Fruit fly (Drosophila melanogaster) whole organism, embryonic: ENCODE results near the gene CG14220.

Experiments
- Atf3 ChIP-seq: fragments of 200-800 bp; sonication (Bioruptor generic); optimal IDR thresholded peaks from 3 replicates; lab custom pipeline; 2016; ENCODE audit warnings: missing biosample characterization, missing genetic modification characterization
- Atf6 ChIP-seq: fragments of 200-800 bp; sonication (Bioruptor generic); IDR thresholded peaks from 2 replicates; pipeline ENCODE4 v1.3.6; 2022; ENCODE audit warnings: missing biosample characterization, missing genetic modification characterization
- Awh ChIP-seq: fragments of 200-800 bp; sonication (Bioruptor generic); IDR thresholded peaks from 2 replicates; pipeline ENCODE4, ENCODE4 v1.3.6; 2022; ENCODE audit warnings: missing biosample characterization, missing genetic modification characterization
- CG11093 ChIP-seq: fragments of 200-800 bp; sonication (Bioruptor generic); IDR thresholded peaks from 3 replicates; pipeline ENCODE4 v1.3.6; 2022; ENCODE audit warnings: missing biosample characterization, missing genetic modification characterization
- CG11560 ChIP-seq: fragments of 200-800 bp; sonication (Bioruptor generic); IDR thresholded peaks from 3 replicates; pipeline ENCODE4 v1.3.6; 2022; ENCODE audit warnings: missing biosample characterization, missing genetic modification characterization
- CG11695 ChIP-seq: fragments of 200-800 bp; sonication (Bioruptor generic); IDR thresholded peaks from 3 replicates; pipeline ENCODE4 v1.3.6; 2022; ENCODE audit warnings: missing biosample characterization, missing genetic modification characterization
- CG12104 ChIP-seq: fragments of 200-800 bp; sonication (Bioruptor generic); optimal IDR thresholded peaks from 3 replicates; lab custom pipeline; 2016; ENCODE audit warnings: missing biosample characterization, missing genetic modification characterization
- CG12219 ChIP-seq: fragments of 200-800 bp; sonication (Bioruptor generic); optimal IDR thresholded peaks from 3 replicates; lab custom pipeline; 2018; ENCODE audit warnings: missing biosample characterization, mild to moderate bottlenecking, missing genetic modification characterization
- CG13424 ChIP-seq: fragments of 200-800 bp; sonication (Bioruptor generic); optimal IDR thresholded peaks from 2 replicates; lab custom pipeline; 2019; ENCODE audit warnings: missing biosample characterization, mild to moderate bottlenecking, missing genetic modification characterization, moderate library complexity
- CG18476 ChIP-seq: fragments of 200-800 bp; sonication (Bioruptor generic); optimal IDR thresholded peaks from 2 replicates; lab custom pipeline; 2016; ENCODE audit warnings: missing biosample characterization, mild to moderate bottlenecking, missing genetic modification characterization
- CG2116 ChIP-seq: fragments of 200-800 bp; sonication (Bioruptor generic); optimal IDR thresholded peaks from 3 replicates; lab custom pipeline; 2018; ENCODE audit warnings: missing biosample characterization, mild to moderate bottlenecking, missing genetic modification characterization
- CG2889 ChIP-seq: fragments of 200-800 bp; sonication (Bioruptor generic); IDR thresholded peaks from 3 replicates; pipeline ENCODE4 v1.3.6; 2022; ENCODE audit warnings: missing biosample characterization, missing genetic modification characterization
- CG30431 ChIP-seq: fragments of 200-800 bp; sonication (Bioruptor generic); optimal IDR thresholded peaks from 2 replicates; lab custom pipeline; 2017; ENCODE audit warnings: missing biosample characterization, missing genetic modification characterization
- CG33213 ChIP-seq: fragments of 200-800 bp; sonication (Bioruptor generic); optimal IDR thresholded peaks from 3 replicates; lab custom pipeline; 2016; ENCODE audit warnings: missing biosample characterization, missing genetic modification characterization
- CG34422 ChIP-seq: fragments of 200-800 bp; sonication (Bioruptor generic); IDR thresholded peaks from 3 replicates; pipeline ENCODE4 v1.3.6; 2022; ENCODE audit warnings: missing biosample characterization, missing genetic modification characterization
- CG6254 ChIP-seq: fragments of 200-800 bp; sonication (Bioruptor generic); optimal IDR thresholded peaks from 3 replicates; lab custom pipeline; 2017; ENCODE audit warnings: mild to moderate bottlenecking, missing biosample characterization, missing genetic modification reagents, missing genetic modification characterization
- CG7839 ChIP-seq: fragments of 200-800 bp; sonication (Bioruptor generic); optimal IDR thresholded peaks from 3 replicates; lab custom pipeline; 2018; ENCODE audit warnings: missing biosample characterization, mild to moderate bottlenecking, missing genetic modification characterization, moderate library complexity
- CG8478 ChIP-seq: fragments of >200 bp; optimal IDR thresholded peaks from 2 replicates; lab custom pipeline; 2018
- Chrac-16 ChIP-seq: fragments of 200-800 bp; sonication (Bioruptor generic); optimal IDR thresholded peaks from 3 replicates; lab custom pipeline; 2016; ENCODE audit warnings: missing biosample characterization, missing genetic modification characterization
- Dbx ChIP-seq: fragments of 200-800 bp; sonication (Bioruptor generic); IDR thresholded peaks from 3 replicates; pipeline ENCODE4 v1.3.6; 2022; ENCODE audit warnings: missing biosample characterization, missing genetic modification characterization
- Deaf1 ChIP-seq: fragments of 200-800 bp; optimal IDR thresholded peaks from 3 replicates; lab custom pipeline; 2019; ENCODE audit warnings: missing biosample characterization, mild to moderate bottlenecking, missing genetic modification characterization, moderate library complexity
- Dip2 ChIP-seq: fragments of 200-800 bp; sonication (Bioruptor generic); IDR thresholded peaks from 2 replicates; pipeline ENCODE4 v1.3.6; 2022; ENCODE audit warnings: missing biosample characterization, missing genetic modification characterization
- Doc3 ChIP-seq: fragments of 200-800 bp; sonication (Bioruptor generic); IDR thresholded peaks from 3 replicates; pipeline ENCODE4 v1.3.6; 2022; ENCODE audit warnings: missing biosample characterization, missing genetic modification characterization; ENCODE audit not compliant: partially characterized antibody
- Eip74EF ChIP-seq, 2 experiments: fragments of 200-800 bp in 1 of 2; fragments of >200 bp in 1 of 2; sonication (Bioruptor generic) in 1 of 2; optimal IDR thresholded peaks; 2 replicates each; lab custom pipeline; 2017 to 2019; ENCODE audit warnings: missing biosample characterization in 2 of 2, missing genetic modification characterization in 2 of 2, mild to moderate bottlenecking in 1 of 2, moderate library complexity in 1 of 2
- Ets65A ChIP-seq: fragments of 200-800 bp; sonication (Bioruptor generic); peaks from one replicate; lab custom pipeline; 2016; ENCODE audit warnings: missing biosample characterization, missing genetic modification characterization
- Hr51 ChIP-seq, 2 experiments: fragments of 200-800 bp; sonication (Bioruptor generic); optimal IDR thresholded peaks; 2 replicates in 1 of 2; 3 replicates in 1 of 2; lab custom pipeline; 2016 to 2018; ENCODE audit warnings: missing biosample characterization in 2 of 2, missing genetic modification characterization in 2 of 2, mild to moderate bottlenecking in 1 of 2, moderate library complexity in 1 of 2
- Trl ChIP-seq, 3 experiments: fragments of >200 bp in 2 of 3; fragments of 200-800 bp in 1 of 3; sonication (Bioruptor generic) in 1 of 3; optimal IDR thresholded peaks; 2 replicates in 1 of 3; 3 replicates in 2 of 3; lab custom pipeline; 2016 to 2017; ENCODE audit warnings: missing biosample characterization in 1 of 3, missing genetic modification characterization in 1 of 3
- Usf ChIP-seq: fragments of 200-800 bp; sonication (Bioruptor generic); optimal IDR thresholded peaks from 2 replicates; lab custom pipeline; 2017; ENCODE audit warnings: missing genotype, missing biosample characterization, missing genetic modification characterization
- bab2 ChIP-seq: fragments of 200-800 bp; sonication (Bioruptor generic); optimal IDR thresholded peaks from 2 replicates; lab custom pipeline; 2016; ENCODE audit warnings: missing biosample characterization, missing genetic modification characterization
- bigmax ChIP-seq: fragments of 200-800 bp; sonication (Bioruptor generic); optimal IDR thresholded peaks from 2 replicates; lab custom pipeline; 2018; ENCODE audit warnings: missing biosample characterization, mild to moderate bottlenecking, missing genetic modification characterization
- bsh ChIP-seq, 2 experiments: fragments of 200-800 bp; sonication (Bioruptor generic); optimal IDR thresholded peaks; 2 replicates each; lab custom pipeline; 2017 to 2018; ENCODE audit warnings: mild to moderate bottlenecking in 2 of 2, missing biosample characterization in 2 of 2, missing genetic modification characterization in 2 of 2, moderate library complexity in 1 of 2
- chinmo ChIP-seq: fragments of 200-800 bp; sonication (Bioruptor generic); IDR thresholded peaks from 4 replicates; pipeline ENCODE4 v1.3.6; 2022; ENCODE audit warnings: missing biosample characterization, missing genetic modification characterization; ENCODE audit not compliant: partially characterized antibody
- ci ChIP-seq: fragments of 200-800 bp; sonication (Bioruptor generic); IDR thresholded peaks from 3 replicates; pipeline ENCODE4 v1.3.6; 2022; ENCODE audit warnings: missing biosample characterization, missing genetic modification characterization
- dati ChIP-seq: fragments of 200-800 bp; sonication (Bioruptor generic); IDR thresholded peaks from 2 replicates; pipeline ENCODE4 v1.3.6; 2022; ENCODE audit warnings: missing biosample characterization, missing genetic modification characterization
- fd102C ChIP-seq: fragments of 200-800 bp; sonication (Bioruptor generic); optimal IDR thresholded peaks from 2 replicates; lab custom pipeline; 2018; ENCODE audit warnings: missing biosample characterization, mild to moderate bottlenecking, missing genetic modification characterization, moderate library complexity
- gfzf ChIP-seq: fragments of 200-800 bp; sonication (Bioruptor generic); optimal IDR thresholded peaks from 2 replicates; lab custom pipeline; 2016; ENCODE audit warnings: missing biosample characterization, mild to moderate bottlenecking, missing genetic modification characterization, moderate library complexity
- grau ChIP-seq: fragments of 200-800 bp; optimal IDR thresholded peaks from 3 replicates; lab custom pipeline; 2019; ENCODE audit warnings: missing biosample characterization, mild to moderate bottlenecking, missing genetic modification characterization, moderate library complexity
- jigr1 ChIP-seq: fragments of 200-800 bp; sonication (Bioruptor generic); IDR thresholded peaks from 3 replicates; pipeline ENCODE4 v1.3.6; 2022; ENCODE audit warnings: missing biosample characterization, missing genetic modification characterization
- jing ChIP-seq: fragments of 200-800 bp; sonication (Bioruptor generic); optimal IDR thresholded peaks from 2 replicates; lab custom pipeline; 2018; ENCODE audit warnings: missing biosample characterization, mild to moderate bottlenecking, missing genetic modification characterization
- kah ChIP-seq: fragments of 200-800 bp; sonication (Bioruptor generic); optimal IDR thresholded peaks from 2 replicates; lab custom pipeline; 2018; ENCODE audit warnings: missing biosample characterization, mild to moderate bottlenecking, missing genetic modification characterization
- lilli ChIP-seq: fragments of 200-800 bp; sonication (Bioruptor generic); optimal IDR thresholded peaks from 3 replicates; lab custom pipeline; 2016; ENCODE audit warnings: missing biosample characterization, missing genetic modification characterization
- oc ChIP-seq: fragments of 200-800 bp; sonication (Bioruptor generic); optimal IDR thresholded peaks from 2 replicates; lab custom pipeline; 2018; ENCODE audit warnings: missing biosample characterization, mild to moderate bottlenecking, missing genetic modification characterization, moderate library complexity
- pfk ChIP-seq: fragments of 200-800 bp; sonication (Bioruptor generic); optimal IDR thresholded peaks from 2 replicates; lab custom pipeline; 2018; ENCODE audit warnings: missing biosample characterization, mild to moderate bottlenecking, missing genetic modification characterization, moderate library complexity
- pita ChIP-seq: fragments of 200-800 bp; sonication (Bioruptor generic); optimal IDR thresholded peaks from 2 replicates; lab custom pipeline; 2017; ENCODE audit warnings: missing biosample characterization, mild to moderate bottlenecking, missing genetic modification characterization
- pros ChIP-seq: fragments of 200-800 bp; sonication (Bioruptor generic); optimal IDR thresholded peaks from 3 replicates; lab custom pipeline; 2019; ENCODE audit warnings: missing biosample characterization, mild to moderate bottlenecking, missing genetic modification characterization, moderate library complexity
- sima ChIP-seq: fragments of 200-800 bp; sonication (Bioruptor generic); optimal IDR thresholded peaks from 2 replicates; lab custom pipeline; 2016; ENCODE audit warnings: missing biosample characterization, missing genetic modification characterization
- sr ChIP-seq: fragments of 200-800 bp; sonication (Bioruptor generic); IDR thresholded peaks from 3 replicates; pipeline ENCODE4 v1.3.6; 2022; ENCODE audit warnings: missing biosample characterization, missing genetic modification characterization
- trem ChIP-seq: fragments of 200-800 bp; optimal IDR thresholded peaks from 3 replicates; lab custom pipeline; 2019; ENCODE audit warnings: missing biosample characterization, mild to moderate bottlenecking, missing genetic modification characterization, moderate library complexity
- twi ChIP-seq: fragments of 200-800 bp; optimal IDR thresholded peaks from 2 replicates; lab custom pipeline; 2019; ENCODE audit warnings: missing biosample characterization, mild to moderate bottlenecking, missing genetic modification characterization, moderate library complexity
- unpg ChIP-seq: fragments of 200-800 bp; sonication (Bioruptor generic); optimal IDR thresholded peaks from 3 replicates; lab custom pipeline; 2018; ENCODE audit warnings: missing biosample characterization, mild to moderate bottlenecking, missing genetic modification characterization, moderate library complexity
- z ChIP-seq: fragments of 200-800 bp; sonication (Bioruptor generic); IDR thresholded peaks from 3 replicates; pipeline ENCODE4 v1.3.6; 2022; ENCODE audit warnings: missing biosample characterization, missing genetic modification characterization

The CG14220 gene

dm6 chrX:19638328-19638940 is 36.8 kb upstream of the CG14220 start, which contains the start of gene Rcd-1 (continued):
- no peak for TF ChIP-seq lilli (GFP tag; lab: Kevin White, UChicago)
- no peak; the same call in 3 of the 4 replicates for TF ChIP-seq chinmo (GFP tag; lab: Robert Waterston, UW)
- no peak for TF ChIP-seq Deaf1 (tag; lab: Kevin White, UChicago)
- no peak for TF ChIP-seq bsh (GFP tag; optimal IDR thresholded peaks at IDR 0.05; lab: Kevin White, UChicago)
- peak; percentile 7; the same call in 1 of the 3 replicates for TF ChIP-seq Dbx (GFP tag; lab: Robert Waterston, UW)
- no peak for TF ChIP-seq CG34422 (GFP tag; lab: Robert Waterston, UW)
- no peak for TF ChIP-seq grau (tag; lab: Kevin White, UChicago)
- no peak for TF ChIP-seq twi (tag; lab: Kevin White, UChicago)
- TF ChIP-seq fd102C (GFP tag; lab: Kevin White, UChicago): no peak
- TF ChIP-seq pita (GFP tag; lab: Kevin White, UChicago): peak; percentile 79
- no peak for TF ChIP-seq CG8478 (lab: Kevin White, UChicago)
- no peak for TF ChIP-seq Doc3 (GFP tag; lab: Robert Waterston, UW)
- no peak for TF ChIP-seq CG6254 (GFP tag; lab: Kevin White, UChicago)
- no peak for TF ChIP-seq sr (GFP tag; lab: Robert Waterston, UW)
- TF ChIP-seq kah (GFP tag; lab: Kevin White, UChicago): no peak
- TF ChIP-seq CG11093: no peak
- TF ChIP-seq trem (tag; lab: Kevin White, UChicago): no peak
- TF ChIP-seq CG13424: no peak
- TF ChIP-seq CG11560 (tag; lab: Robert Waterston, UW): no peak
- TF ChIP-seq sima: no peak
- TF ChIP-seq Usf (GFP tag; lab: Kevin White, UChicago): no peak
- no peak for TF ChIP-seq CG2889 (GFP tag; lab: Robert Waterston, UW)
- no peak for TF ChIP-seq Atf6
- no peak for TF ChIP-seq Dip2 (GFP tag; lab: Robert Waterston, UW)
- TF ChIP-seq Atf3 (GFP tag; lab: Kevin White, UChicago): no peak
- no peak for TF ChIP-seq Eip74EF (GFP tag; optimal IDR thresholded peaks at IDR 0.05; lab: Kevin White, UChicago)
- TF ChIP-seq Trl (optimal IDR thresholded peaks at IDR 0.05; lab: Kevin White, UChicago): no peak
- TF ChIP-seq Trl (GFP tag; optimal IDR thresholded peaks at IDR 0.05; lab: Kevin White, UChicago): no peak
- peak; percentile 97 for TF ChIP-seq gfzf (GFP tag; lab: Kevin White, UChicago)
- no peak for TF ChIP-seq CG11695 (GFP tag; lab: Robert Waterston, UW)
- no peak for TF ChIP-seq CG12104 (GFP tag; lab: Kevin White, UChicago)
- TF ChIP-seq jing (GFP tag; lab: Kevin White, UChicago): no peak
- no peak for TF ChIP-seq Ets65A (GFP tag; lab: Kevin White, UChicago)
- TF ChIP-seq Hr51 (GFP tag; optimal IDR thresholded peaks at IDR 0.05; lab: Kevin White, UChicago): no peak
- TF ChIP-seq CG12219 (GFP tag; lab: Kevin White, UChicago): no peak
- no peak for TF ChIP-seq CG30431 (GFP tag; lab: Kevin White, UChicago)
- TF ChIP-seq bab2 (GFP tag; lab: Kevin White, UChicago): no peak
- TF ChIP-seq z: no peak
- TF ChIP-seq CG18476 (GFP tag; lab: Kevin White, UChicago): no peak
- peak; percentile 24 for TF ChIP-seq CG33213 (GFP tag; lab: Kevin White, UChicago)
- TF ChIP-seq CG7839 (tag; lab: Kevin White, UChicago): no peak
- no peak for TF ChIP-seq dati (GFP tag; lab: Robert Waterston, UW)
- no peak for TF ChIP-seq Awh (GFP tag; lab: Robert Waterston, UW)
- peak; percentile 38 for TF ChIP-seq bigmax
- TF ChIP-seq oc (tag; lab: Kevin White, UChicago): no peak
- no peak for TF ChIP-seq Chrac-16 (GFP tag; lab: Kevin White, UChicago)
- peak; percentile 20 for TF ChIP-seq CG2116
- TF ChIP-seq jigr1 (GFP tag; lab: Robert Waterston, UW): no peak
- no peak for TF ChIP-seq pfk (GFP tag; lab: Kevin White, UChicago)
- no peak for TF ChIP-seq ci (GFP tag; lab: Robert Waterston, UW)
- no peak for TF ChIP-seq unpg (GFP tag; lab: Kevin White, UChicago)
- TF ChIP-seq pros: no peak
